Fruit fly (Drosophila melanogaster): ENCODE results near the gene mRpS34.

mRpS34 gene

DNA sequence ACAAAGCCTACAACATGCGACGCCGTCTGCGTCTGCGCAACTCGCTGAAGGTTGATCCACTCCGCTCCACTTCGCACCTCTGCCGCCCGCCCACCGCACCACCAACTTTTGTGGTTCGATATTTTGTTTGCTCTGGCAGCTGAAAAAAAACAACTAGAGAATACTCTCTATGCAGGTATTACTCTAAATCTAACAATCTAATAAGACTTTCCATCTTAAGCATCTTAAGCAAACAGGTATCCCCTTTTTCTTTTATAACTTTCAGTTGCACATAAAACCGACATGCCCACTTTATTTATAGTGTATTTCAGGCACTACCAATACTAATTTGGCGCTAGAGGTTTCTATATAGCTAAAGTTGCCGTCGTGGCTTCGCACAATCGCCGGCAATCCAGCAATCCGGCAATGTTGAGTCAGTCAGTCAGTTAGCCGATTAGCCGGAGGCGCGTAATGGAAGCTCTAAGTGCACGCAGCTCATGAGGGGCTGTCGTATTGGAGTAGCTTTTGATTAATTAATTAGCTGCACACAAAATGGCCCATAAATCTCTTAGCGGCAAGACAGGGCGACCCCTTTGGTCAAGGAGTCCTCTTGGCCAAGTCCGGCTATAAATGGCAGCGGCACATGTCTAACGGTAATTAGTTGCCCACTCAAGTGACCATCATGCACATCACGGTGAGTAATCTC is 19.5 kb upstream of the mRpS34 start, which contains the start of gene CG13058:
Gene CG13058 (plus strand): TSS at position 635 of the 685 bp plus-strand sequence.
- TF ChIP-seq Jra (GFP tag; optimal IDR thresholded peaks at IDR 0.05) (no peak), brk (GFP tag; optimal IDR thresholded peaks at IDR 0.05) (no peak), ey (GFP tag; optimal IDR thresholded peaks at IDR 0.05) (no peak), sv (GFP tag; optimal IDR thresholded peaks at IDR 0.05) (peak; percentile 50), CG32264 (GFP tag; optimal IDR thresholded peaks at IDR 0.05) (no peak), fru (GFP tag; optimal IDR thresholded peaks at IDR 0.05) (no peak), Mio (GFP tag; optimal IDR thresholded peaks at IDR 0.05) (no peak)

DNA sequence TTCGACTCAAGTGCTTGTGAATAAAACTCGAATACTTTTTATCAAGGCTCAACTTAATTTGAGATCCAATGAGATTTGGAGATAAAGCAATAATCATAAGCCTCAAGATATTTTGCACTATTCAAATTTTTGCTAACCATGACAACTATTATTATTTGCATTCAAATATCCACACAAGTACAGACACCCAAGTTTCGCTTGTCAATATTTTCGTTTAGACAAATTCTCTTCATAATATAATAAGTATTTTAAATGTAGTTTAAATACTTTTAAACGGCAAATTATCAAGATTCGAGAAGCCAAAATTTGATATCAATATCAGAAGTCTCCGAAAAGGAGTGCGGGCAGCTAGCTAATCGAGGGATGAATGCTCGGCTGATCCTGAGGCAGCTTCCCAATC is 18.4 kb upstream of the mRpS34 start, which contains the start of gene CG33061:
Gene CG33061 (plus strand): TSS at position 301 of the 400 bp plus-strand sequence.
- no peak for TF ChIP-seq Jra (GFP tag; optimal IDR thresholded peaks at IDR 0.05)
- no peak for TF ChIP-seq Myc (optimal IDR thresholded peaks at IDR 0.05)
- no peak for TF ChIP-seq psq (GFP tag; optimal IDR thresholded peaks at IDR 0.05)
- TF ChIP-seq GATAd (GFP tag; optimal IDR thresholded peaks at IDR 0.05) = no peak
- no peak for TF ChIP-seq ey (GFP tag; optimal IDR thresholded peaks at IDR 0.05)
- TF ChIP-seq HLH106 (tag; optimal IDR thresholded peaks at IDR 0.05) = no peak

DNA sequence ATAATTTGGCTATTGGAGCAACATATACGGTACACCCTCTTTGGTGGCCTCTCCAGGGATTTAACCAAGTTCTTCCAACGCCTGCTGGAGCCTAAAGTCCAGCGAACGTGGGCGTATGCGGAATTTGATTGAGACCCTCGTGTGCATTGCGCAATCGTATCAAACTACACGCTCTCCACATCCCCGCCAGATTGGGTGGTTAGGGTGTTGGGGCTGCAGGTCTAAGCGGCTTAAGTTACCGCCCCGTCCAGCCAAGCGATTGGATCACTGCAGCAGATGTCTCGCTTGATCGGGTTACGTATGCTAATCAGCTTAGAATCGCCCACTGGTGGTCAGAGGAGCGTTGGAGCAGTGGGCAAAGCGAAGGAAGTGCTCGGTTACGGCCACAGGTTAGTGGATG is 17.1 kb upstream of the mRpS34 start, which contains the start of gene CG33060:
Gene CG33060 (plus strand): TSS at position 301 of the 400 bp plus-strand sequence.
- TF ChIP-seq tai (GFP tag; optimal IDR thresholded peaks at IDR 0.05) (no peak), Jra (GFP tag; optimal IDR thresholded peaks at IDR 0.05) (no peak), foxo (GFP tag; optimal IDR thresholded peaks at IDR 0.05) (no peak), Rel (GFP tag; optimal IDR thresholded peaks at IDR 0.05) (no peak), Rel (tag; optimal IDR thresholded peaks at IDR 0.05) (no peak)

DNA sequence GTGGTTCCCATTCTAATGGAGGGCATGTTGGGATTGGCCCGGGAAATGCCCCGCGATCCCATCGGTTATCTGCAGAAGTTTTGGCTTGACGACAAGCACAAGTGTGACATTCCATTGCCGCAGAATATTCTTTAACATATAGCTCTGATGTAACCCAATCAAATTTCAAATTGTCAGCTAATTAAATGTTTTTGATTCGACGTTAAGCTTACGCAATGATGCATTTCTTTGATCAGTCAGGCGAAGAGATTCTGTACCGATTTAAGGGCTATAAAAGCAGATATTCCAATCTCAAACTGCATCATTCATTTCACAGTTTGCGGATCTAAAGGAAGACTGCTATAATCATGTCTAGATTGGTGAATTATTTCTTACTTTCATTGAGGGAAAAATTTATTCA is 16.2 kb upstream of the mRpS34 start, which contains the start of gene retinin:
Gene retinin (plus strand): TSS at position 301 of the 400 bp plus-strand sequence.
- no peak for TF ChIP-seq Rel (GFP tag; optimal IDR thresholded peaks at IDR 0.05)
- TF ChIP-seq Rel (tag; optimal IDR thresholded peaks at IDR 0.05) = no peak
- TF ChIP-seq pan (optimal IDR thresholded peaks at IDR 0.05) = no peak
- no peak for TF ChIP-seq Hnf4 (GFP tag; optimal IDR thresholded peaks at IDR 0.05)
- TF ChIP-seq dl (GFP tag; optimal IDR thresholded peaks at IDR 0.05; ENCODE audit: insufficient read depth in 1 of 2, partially characterized antibody in 2 of 2) = no peak
- TF ChIP-seq dsf (GFP tag; optimal IDR thresholded peaks at IDR 0.05; ENCODE audit: borderline replicate concordance) = no peak
- no peak for TF ChIP-seq Vsx2 (GFP tag; optimal IDR thresholded peaks at IDR 0.05; ENCODE audit: partially characterized antibody)
- no peak for TF ChIP-seq Mio (GFP tag; optimal IDR thresholded peaks at IDR 0.05)
- TF ChIP-seq jim (GFP tag; optimal IDR thresholded peaks at IDR 0.05) = no peak
- no peak for TF ChIP-seq N (GFP tag; optimal IDR thresholded peaks at IDR 0.05)

DNA sequence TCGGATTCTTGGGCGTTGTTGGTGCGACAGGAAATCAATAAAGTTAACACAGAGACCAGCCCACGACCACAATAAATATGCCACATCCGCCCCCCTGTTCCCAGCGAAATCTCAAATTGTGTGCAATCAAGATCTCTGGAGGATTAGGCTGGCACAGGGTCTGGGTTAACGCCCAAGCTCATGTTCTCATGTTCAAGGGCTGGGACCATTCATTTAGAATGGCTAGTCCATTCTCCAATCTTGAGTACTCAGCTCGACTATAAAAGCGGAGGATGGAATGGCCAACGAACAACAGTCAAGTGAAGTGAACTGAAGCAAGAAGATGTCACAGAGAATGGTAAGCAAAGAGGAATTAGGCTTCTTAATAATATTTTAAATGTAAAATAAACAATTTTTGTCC is 14.9 kb upstream of the mRpS34 start, which contains the start of gene CG13056:
Gene CG13056 (plus strand): TSS at position 301 of the 400 bp plus-strand sequence.
- TF ChIP-seq Mio (GFP tag; optimal IDR thresholded peaks at IDR 0.05) (no peak), ey (GFP tag; optimal IDR thresholded peaks at IDR 0.05) (no peak), pan (optimal IDR thresholded peaks at IDR 0.05) (no peak), dsf (GFP tag; optimal IDR thresholded peaks at IDR 0.05; ENCODE audit: borderline replicate concordance) (no peak), sv (GFP tag; optimal IDR thresholded peaks at IDR 0.05) (no peak), usp (GFP tag; optimal IDR thresholded peaks at IDR 0.05) (no peak), Vsx2 (GFP tag; optimal IDR thresholded peaks at IDR 0.05; ENCODE audit: partially characterized antibody) (no peak), Jra (GFP tag; optimal IDR thresholded peaks at IDR 0.05) (no peak), OdsH (GFP tag; optimal IDR thresholded peaks at IDR 0.05) (no peak), N (GFP tag; optimal IDR thresholded peaks at IDR 0.05) (no peak), dmrt93B (GFP tag; optimal IDR thresholded peaks at IDR 0.05) (no peak), tai (GFP tag; optimal IDR thresholded peaks at IDR 0.05) (no peak), Hnf4 (GFP tag; optimal IDR thresholded peaks at IDR 0.05) (no peak)

DNA sequence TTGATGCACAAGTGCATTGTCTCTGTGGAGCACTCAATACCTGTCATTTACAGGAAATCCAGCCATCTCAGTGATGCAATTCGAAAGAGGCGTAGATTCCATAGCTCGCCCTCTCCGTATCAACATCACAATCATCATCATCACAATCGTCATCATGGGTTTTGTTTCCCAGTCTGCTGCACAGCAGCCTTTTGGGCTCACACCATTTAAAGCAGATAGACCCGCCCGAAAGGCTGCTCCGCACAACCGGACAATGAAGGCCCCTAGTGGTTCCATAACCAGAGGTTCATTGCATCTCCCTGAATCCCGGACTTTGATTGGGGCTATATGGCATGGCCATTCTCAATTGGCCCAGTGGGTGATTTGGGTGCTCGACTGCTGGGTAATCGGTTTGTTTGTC is 13.0 kb upstream of the mRpS34 start:
- TF ChIP-seq N (GFP tag; optimal IDR thresholded peaks at IDR 0.05) = peak; percentile 79
- TF ChIP-seq sv (GFP tag; optimal IDR thresholded peaks at IDR 0.05) = no peak
- TF ChIP-seq woc (GFP tag; optimal IDR thresholded peaks at IDR 0.05) = no peak
- peak; percentile 58 for TF ChIP-seq Vsx2 (GFP tag; optimal IDR thresholded peaks at IDR 0.05; ENCODE audit: partially characterized antibody)
- TF ChIP-seq Dif (GFP tag; optimal IDR thresholded peaks at IDR 0.05; ENCODE audit: partially characterized antibody) = peak; percentile 39
- TF ChIP-seq Myc (optimal IDR thresholded peaks at IDR 0.05) = peak; percentile 80

Data from whole organism, wandering third instar larva.